Fruit fly (Drosophila melanogaster) whole organism, embryonic: ENCODE results near the gene CG33096.
A peak's percentile ranks its signal among the peaks of the same experiment; 100 is the strongest.

Source experiments
- Bgb ChIP-seq: fragments of 200-800 bp; sonication (Bioruptor generic); IDR thresholded peaks from 2 replicates; pipeline ENCODE4 v1.3.6; 2022; ENCODE audit warnings: missing biosample characterization, missing genetic modification characterization; ENCODE audit not compliant: partially characterized antibody
- CG10979 ChIP-seq: fragments of 200-800 bp; sonication (Bioruptor generic); optimal IDR thresholded peaks from 2 replicates; lab custom pipeline; 2018; ENCODE audit warnings: missing biosample characterization, mild to moderate bottlenecking, missing genetic modification characterization, moderate library complexity
- CG11085 ChIP-seq: fragments of 200-800 bp; sonication (Bioruptor generic); IDR thresholded peaks from 2 replicates; pipeline ENCODE4 v1.3.6; 2022; ENCODE audit warnings: missing biosample characterization, missing genetic modification characterization
- CG11093 ChIP-seq: fragments of 200-800 bp; sonication (Bioruptor generic); IDR thresholded peaks from 3 replicates; pipeline ENCODE4 v1.3.6; 2022; ENCODE audit warnings: missing biosample characterization, missing genetic modification characterization
- CG12299 ChIP-seq: fragments of 200-800 bp; sonication (Bioruptor generic); optimal IDR thresholded peaks from 2 replicates; lab custom pipeline; 2018; ENCODE audit warnings: missing biosample characterization, mild to moderate bottlenecking, missing genetic modification characterization
- CG12769 ChIP-seq: fragments of 200-800 bp; sonication (Bioruptor generic); optimal IDR thresholded peaks from 2 replicates; lab custom pipeline; 2019; ENCODE audit warnings: missing biosample characterization, mild to moderate bottlenecking, missing genetic modification characterization, moderate library complexity
- CG13296 ChIP-seq: fragments of 200-800 bp; sonication (Bioruptor generic); optimal IDR thresholded peaks from 3 replicates; lab custom pipeline; 2018; ENCODE audit warnings: missing biosample characterization, mild to moderate bottlenecking, missing genetic modification characterization
- CG13894 ChIP-seq: fragments of 200-800 bp; sonication (Bioruptor generic); optimal IDR thresholded peaks from 3 replicates; lab custom pipeline; 2018; ENCODE audit warnings: missing biosample characterization, mild to moderate bottlenecking, missing genetic modification characterization, moderate library complexity
- CG14965 ChIP-seq: fragments of 200-800 bp; sonication (Bioruptor generic); optimal IDR thresholded peaks from 2 replicates; lab custom pipeline; 2016; ENCODE audit warnings: missing biosample characterization, missing genetic modification characterization, borderline replicate concordance
- CG17359 ChIP-seq: fragments of 200-800 bp; sonication (Bioruptor generic); optimal IDR thresholded peaks from 3 replicates; lab custom pipeline; 2018; ENCODE audit warnings: missing biosample characterization, mild to moderate bottlenecking, missing genetic modification characterization, moderate library complexity
- CG17385 ChIP-seq: fragments of 200-800 bp; sonication (Bioruptor generic); optimal IDR thresholded peaks from 3 replicates; lab custom pipeline; 2018; ENCODE audit warnings: missing biosample characterization, mild to moderate bottlenecking, missing genetic modification characterization
- CG17612 ChIP-seq: fragments of 200-800 bp; sonication (Bioruptor generic); IDR thresholded peaks from 2 replicates; pipeline ENCODE4 v1.3.6; 2022; ENCODE audit warnings: missing biosample characterization, missing genetic modification characterization
- CG31365 ChIP-seq: fragments of 200-800 bp; sonication (Bioruptor generic); optimal IDR thresholded peaks from 2 replicates; lab custom pipeline; 2018; ENCODE audit warnings: missing biosample characterization, mild to moderate bottlenecking, missing genetic modification characterization
- CG31441 ChIP-seq: fragments of 200-800 bp; sonication (Bioruptor generic); IDR thresholded peaks from 2 replicates; pipeline ENCODE4 v1.3.6; 2022; ENCODE audit warnings: missing biosample characterization, missing genetic modification characterization
- CG4707 ChIP-seq: fragments of 200-800 bp; sonication (Bioruptor generic); optimal IDR thresholded peaks from 2 replicates; lab custom pipeline; 2018; ENCODE audit warnings: missing biosample characterization, mild to moderate bottlenecking, missing genetic modification characterization, moderate library complexity
- CG4730 ChIP-seq: fragments of 200-800 bp; sonication (Bioruptor generic); IDR thresholded peaks from 2 replicates; pipeline ENCODE4 v1.3.6; 2022; ENCODE audit warnings: missing biosample characterization, missing genetic modification characterization
- CG5180 ChIP-seq: fragments of 200-800 bp; sonication (Bioruptor generic); optimal IDR thresholded peaks from 3 replicates; lab custom pipeline; 2017; ENCODE audit warnings: missing biosample characterization, missing genetic modification characterization, mild to moderate bottlenecking, moderate library complexity, missing genetic modification reagents
- CG8388 ChIP-seq: fragments of 200-800 bp; sonication (Bioruptor generic); optimal IDR thresholded peaks from 2 replicates; lab custom pipeline; 2019; ENCODE audit warnings: missing biosample characterization, mild to moderate bottlenecking, missing genetic modification characterization, moderate library complexity
- CrebB ChIP-seq: fragments of 200-800 bp; sonication (Bioruptor generic); optimal IDR thresholded peaks from 3 replicates; lab custom pipeline; 2018; ENCODE audit warnings: missing biosample characterization, mild to moderate bottlenecking, missing genetic modification characterization
- Doc3 ChIP-seq: fragments of 200-800 bp; sonication (Bioruptor generic); IDR thresholded peaks from 3 replicates; pipeline ENCODE4 v1.3.6; 2022; ENCODE audit warnings: missing biosample characterization, missing genetic modification characterization; ENCODE audit not compliant: partially characterized antibody
- Eip74EF ChIP-seq, 2 experiments: fragments of 200-800 bp in 1 of 2; fragments of >200 bp in 1 of 2; sonication (Bioruptor generic) in 1 of 2; optimal IDR thresholded peaks; 2 replicates each; lab custom pipeline; 2017 to 2019; ENCODE audit warnings: missing biosample characterization in 2 of 2, missing genetic modification characterization in 2 of 2, mild to moderate bottlenecking in 1 of 2, moderate library complexity in 1 of 2
- GATAe ChIP-seq: fragments of 200-800 bp; sonication (Bioruptor generic); conservative IDR thresholded peaks from 2 replicates; pipeline ENCODE4 v1.3.6; 2022; ENCODE audit warnings: missing biosample characterization, missing genetic modification characterization
- HLH3B ChIP-seq: fragments of 200-800 bp; sonication (Bioruptor generic); IDR thresholded peaks from 2 replicates; pipeline ENCODE4 v1.3.6; 2022; ENCODE audit warnings: missing biosample characterization, missing genetic modification characterization
- HmgZ ChIP-seq: fragments of 200-800 bp; sonication (Bioruptor generic); optimal IDR thresholded peaks from 2 replicates; lab custom pipeline; 2018; ENCODE audit warnings: missing biosample characterization, mild to moderate bottlenecking, missing genetic modification characterization
- NC2β ChIP-seq: fragments of 200-800 bp; sonication (Bioruptor generic); optimal IDR thresholded peaks from 2 replicates; lab custom pipeline; 2016; ENCODE audit warnings: missing biosample characterization, missing genetic modification characterization
- PHDP ChIP-seq: fragments of 200-800 bp; sonication (Bioruptor generic); optimal IDR thresholded peaks from 3 replicates; lab custom pipeline; 2018; ENCODE audit warnings: missing biosample characterization, mild to moderate bottlenecking, missing genetic modification characterization, moderate library complexity
- Six4 ChIP-seq: fragments of 200-800 bp; sonication (Bioruptor generic); optimal IDR thresholded peaks from 2 replicates; lab custom pipeline; 2016; ENCODE audit warnings: missing biosample characterization, missing genetic modification characterization
- YL-1 ChIP-seq: fragments of 200-800 bp; sonication (Bioruptor generic); optimal IDR thresholded peaks from 3 replicates; lab custom pipeline; 2017; ENCODE audit warnings: missing biosample characterization, mild to moderate bottlenecking, missing genetic modification characterization
- aop ChIP-seq: fragments of 200-800 bp; sonication (Bioruptor generic); IDR thresholded peaks from 2 replicates; pipeline ENCODE4 v1.3.6; 2022; ENCODE audit warnings: missing biosample characterization, missing genetic modification characterization
- cato ChIP-seq: fragments of 200-800 bp; sonication (Bioruptor generic); optimal IDR thresholded peaks from 2 replicates; lab custom pipeline; 2016; ENCODE audit warnings: missing biosample characterization, missing genetic modification characterization, borderline replicate concordance
- ci ChIP-seq: fragments of 200-800 bp; sonication (Bioruptor generic); IDR thresholded peaks from 3 replicates; pipeline ENCODE4 v1.3.6; 2022; ENCODE audit warnings: missing biosample characterization, missing genetic modification characterization
- dati ChIP-seq: fragments of 200-800 bp; sonication (Bioruptor generic); IDR thresholded peaks from 2 replicates; pipeline ENCODE4 v1.3.6; 2022; ENCODE audit warnings: missing biosample characterization, missing genetic modification characterization
- eve ChIP-seq, 2 experiments: fragments of >200 bp; optimal IDR thresholded peaks; 2 replicates each; lab custom pipeline; 2017; ENCODE audit warnings: missing biosample characterization in 2 of 2, missing genetic modification characterization in 2 of 2
- fd64A ChIP-seq: fragments of 200-800 bp; sonication (Bioruptor generic); optimal IDR thresholded peaks from 3 replicates; lab custom pipeline; 2018; ENCODE audit warnings: missing biosample characterization, mild to moderate bottlenecking, missing genetic modification characterization
- fu2 ChIP-seq: fragments of 200-800 bp; sonication (Bioruptor generic); optimal IDR thresholded peaks from 2 replicates; lab custom pipeline; 2016; ENCODE audit warnings: missing biosample characterization, missing genetic modification characterization
- grn ChIP-seq: fragments of 200-800 bp; sonication (Bioruptor generic); optimal IDR thresholded peaks from 3 replicates; lab custom pipeline; 2017; ENCODE audit warnings: missing biosample characterization, missing genetic modification characterization
- kah ChIP-seq: fragments of 200-800 bp; sonication (Bioruptor generic); optimal IDR thresholded peaks from 2 replicates; lab custom pipeline; 2018; ENCODE audit warnings: missing biosample characterization, mild to moderate bottlenecking, missing genetic modification characterization
- knrl ChIP-seq: fragments of 200-800 bp; sonication (Bioruptor generic); IDR thresholded peaks from 3 replicates; pipeline ENCODE4 v1.3.6; 2022; ENCODE audit warnings: missing biosample characterization, missing genetic modification characterization; ENCODE audit not compliant: partially characterized antibody
- maf-S ChIP-seq: fragments of 200-800 bp; sonication (Bioruptor generic); optimal IDR thresholded peaks from 2 replicates; lab custom pipeline; 2016; ENCODE audit warnings: missing biosample characterization, missing genetic modification characterization
- prd ChIP-seq, 3 experiments: fragments of >200 bp in 2 of 3; fragments of 200-800 bp in 1 of 3; sonication (Bioruptor generic) in 1 of 3; optimal IDR thresholded peaks in 2 of 3; IDR thresholded peaks in 1 of 3; 2 replicates in 2 of 3; 3 replicates in 1 of 3; pipeline versions ENCODE4 v1.3.6 to Lab custom; 2017 to 2022; ENCODE audit warnings: missing biosample characterization in 1 of 3, missing genetic modification characterization in 1 of 3
- pros ChIP-seq: fragments of 200-800 bp; sonication (Bioruptor generic); optimal IDR thresholded peaks from 3 replicates; lab custom pipeline; 2019; ENCODE audit warnings: missing biosample characterization, mild to moderate bottlenecking, missing genetic modification characterization, moderate library complexity
- row ChIP-seq: fragments of 200-800 bp; sonication (Bioruptor generic); IDR thresholded peaks from 3 replicates; pipeline ENCODE4 v1.3.6; 2022; ENCODE audit warnings: missing biosample characterization, missing genetic modification characterization
- sc ChIP-seq, 3 experiments: fragments of >200 bp in 2 of 3; fragments of 200-800 bp in 1 of 3; sonication (Bioruptor generic) in 1 of 3; optimal IDR thresholded peaks; 2 replicates in 2 of 3; 3 replicates in 1 of 3; lab custom pipeline; 2017; ENCODE audit warnings: mild to moderate bottlenecking in 1 of 3, missing biosample characterization in 1 of 3, missing genetic modification characterization in 1 of 3, missing genetic modification reagents in 1 of 3
- scrt ChIP-seq: fragments of 200-800 bp; sonication (Bioruptor generic); optimal IDR thresholded peaks from 2 replicates; lab custom pipeline; 2018; ENCODE audit warnings: missing biosample characterization, mild to moderate bottlenecking, missing genetic modification characterization, moderate library complexity
- sens-2 ChIP-seq: fragments of 200-800 bp; sonication (Bioruptor generic); IDR thresholded peaks from 2 replicates; pipeline ENCODE4 v1.3.6; 2022; ENCODE audit warnings: missing biosample characterization, missing genetic modification characterization
- sim ChIP-seq: fragments of 200-800 bp; sonication (Bioruptor generic); IDR thresholded peaks from 2 replicates; pipeline ENCODE4 v1.3.6; 2022; ENCODE audit warnings: missing biosample characterization, missing genetic modification characterization
- z ChIP-seq: fragments of 200-800 bp; sonication (Bioruptor generic); IDR thresholded peaks from 3 replicates; pipeline ENCODE4 v1.3.6; 2022; ENCODE audit warnings: missing biosample characterization, missing genetic modification characterization

Gene CG33096

DNA sequence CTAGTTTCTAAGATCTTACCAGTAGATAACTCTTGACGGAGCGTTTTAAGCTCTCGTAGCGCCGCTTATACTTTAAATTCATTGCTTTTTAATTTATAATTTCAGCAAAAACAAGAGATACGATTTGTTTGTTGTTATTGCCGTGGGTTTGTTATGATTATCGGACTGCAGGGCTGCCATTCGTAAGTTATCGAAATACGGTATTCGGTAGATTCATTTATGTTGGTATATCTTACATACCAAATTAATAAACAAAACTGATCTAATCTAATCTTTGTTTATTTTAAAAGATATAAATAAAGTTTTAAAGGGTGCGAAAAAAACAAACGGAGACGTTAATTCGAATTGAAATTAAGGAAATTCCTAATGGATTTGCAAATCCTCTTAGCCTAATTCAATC, 41.5 kb upstream of the CG33096 start, which contains the start of the genes CG31111 and stac (continued):
- TF ChIP-seq prd (optimal IDR thresholded peaks at IDR 0.05; lab: Kevin White, UChicago), result no peak
- no peak for TF ChIP-seq prd (GFP tag; IDR thresholded peaks at IDR 0.05; lab: Robert Waterston, UW)
- TF ChIP-seq CG4730 (GFP tag; lab: Robert Waterston, UW), result no peak

DNA sequence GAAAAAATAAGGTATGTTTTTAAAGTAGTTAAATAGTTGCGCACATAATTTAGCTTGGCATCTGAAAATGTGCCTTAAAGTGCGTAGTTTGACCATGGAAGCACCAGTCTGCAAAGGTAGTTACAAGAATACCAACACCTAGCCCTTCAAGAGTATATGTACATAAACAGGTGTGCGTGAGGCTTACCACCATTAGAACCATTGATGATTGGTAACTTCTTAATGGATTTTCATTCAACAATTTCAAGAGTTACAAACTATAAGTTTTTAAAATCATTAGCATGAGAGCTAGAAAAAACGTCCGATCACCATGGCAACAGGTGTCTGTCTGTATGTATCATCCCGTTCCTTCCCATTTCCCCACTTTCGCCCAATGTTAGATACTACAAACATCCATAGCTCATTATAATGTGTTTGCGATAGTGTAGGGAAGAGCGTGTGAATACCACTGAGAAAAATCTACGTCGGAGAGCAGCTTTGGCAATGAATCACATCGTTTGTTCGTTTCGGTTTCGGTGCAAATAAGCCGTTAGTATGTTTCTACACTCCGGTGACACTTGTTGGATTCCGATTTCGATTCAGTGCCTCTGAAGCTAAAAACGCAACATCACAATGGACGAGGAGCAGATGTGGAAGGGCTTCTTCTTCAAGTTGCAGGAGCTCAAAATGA, 40.8 kb upstream of the CG33096 start:
- TF ChIP-seq ci (GFP tag; lab: Robert Waterston, UW) (0 out of 3 replicates have a peak, but pooled peaks have one; percentile 13), CG17359 (no peak), HLH3B (no peak), Bgb (GFP tag; lab: Robert Waterston, UW) (no peak), CG17612 (GFP tag; lab: Robert Waterston, UW) (no peak), HmgZ (tag; lab: Kevin White, UChicago) (no peak), NC2β (no peak), CG31441 (GFP tag; lab: Robert Waterston, UW) (no peak), grn (peak; percentile 65), CG11093 (no peak), PHDP (tag; lab: Kevin White, UChicago) (no peak), CG12769 (tag; lab: Kevin White, UChicago) (peak; percentile 93), Eip74EF (GFP tag; optimal IDR thresholded peaks at IDR 0.05; lab: Kevin White, UChicago) (no peak), scrt (GFP tag; lab: Kevin White, UChicago) (peak; percentile 28), CG17385 (GFP tag; lab: Kevin White, UChicago) (no peak), kah (GFP tag; lab: Kevin White, UChicago) (peak; percentile 97), sens-2 (GFP tag; lab: Robert Waterston, UW) (no peak), Doc3 (GFP tag; lab: Robert Waterston, UW) (no peak), CG13894 (tag; lab: Kevin White, UChicago) (no peak), dati (GFP tag; lab: Robert Waterston, UW) (no peak), knrl (no peak), fu2 (GFP tag; lab: Kevin White, UChicago) (no peak), maf-S (GFP tag; lab: Kevin White, UChicago) (no peak), eve (GFP tag; optimal IDR thresholded peaks at IDR 0.05; lab: Kevin White, UChicago) (peak in 1 of 2 experiments; percentile 69), CG8388 (GFP tag; lab: Kevin White, UChicago) (no peak), row (no peak), CG14965 (GFP tag; lab: Kevin White, UChicago) (no peak), sc (optimal IDR thresholded peaks at IDR 0.05; lab: Kevin White, UChicago) (no peak), sc (GFP tag; optimal IDR thresholded peaks at IDR 0.05; lab: Kevin White, UChicago) (no peak), CG12299 (tag; lab: Kevin White, UChicago) (no peak), sim (GFP tag; lab: Robert Waterston, UW) (no peak), CG4707 (GFP tag; lab: Kevin White, UChicago) (no peak), GATAe (GFP tag; lab: Robert Waterston, UW) (no peak), CG11085 (GFP tag; lab: Robert Waterston, UW) (no peak), CrebB (tag; lab: Kevin White, UChicago) (no peak), CG13296 (GFP tag; lab: Kevin White, UChicago) (no peak), aop (no peak), CG5180 (no peak), CG10979 (tag; lab: Kevin White, UChicago) (no peak), cato (GFP tag; lab: Kevin White, UChicago) (no peak), pros (GFP tag; lab: Kevin White, UChicago) (no peak), z (GFP tag; lab: Robert Waterston, UW) (no peak), CG31365 (tag; lab: Kevin White, UChicago) (no peak), Six4 (GFP tag; lab: Kevin White, UChicago) (no peak), YL-1 (GFP tag; lab: Kevin White, UChicago) (no peak), fd64A (GFP tag; lab: Kevin White, UChicago) (no peak)
